Fruit fly (Drosophila melanogaster) whole organism, prepupa: ENCODE measurements around the gene IRSp53.

Experiments
- Blimp-1 ChIP-seq: fragments of 200-800 bp; sonication (Bioruptor generic); optimal IDR thresholded peaks from 3 replicates; lab custom pipeline; 2017; ENCODE audit warnings: missing biosample characterization, missing genetic modification characterization, mild to moderate bottlenecking, moderate library complexity, missing genetic modification reagents
- CG10631 ChIP-seq: fragments of 200-800 bp; sonication (Bioruptor generic); optimal IDR thresholded peaks from 2 replicates; lab custom pipeline; 2016; ENCODE audit warnings: missing biosample characterization, missing genetic modification characterization
- CG10669 ChIP-seq: fragments of 200-800 bp; sonication (Bioruptor generic); optimal IDR thresholded peaks from 3 replicates; lab custom pipeline; 2018; ENCODE audit warnings: missing biosample characterization, mild to moderate bottlenecking, missing genetic modification characterization, moderate library complexity
- CG15336 ChIP-seq: fragments of 200-800 bp; sonication (Bioruptor generic); IDR thresholded peaks from 2 replicates; pipeline ENCODE4 v1.3.6; 2022; ENCODE audit warnings: missing biosample characterization, missing genetic modification characterization
- CG1621 ChIP-seq: fragments of 200-800 bp; sonication (Bioruptor generic); optimal IDR thresholded peaks from 3 replicates; lab custom pipeline; 2018; ENCODE audit warnings: missing biosample characterization, mild to moderate bottlenecking, missing genetic modification characterization
- CG16779 ChIP-seq: fragments of 200-800 bp; sonication (Bioruptor generic); optimal IDR thresholded peaks from 3 replicates; lab custom pipeline; 2017; ENCODE audit warnings: missing biosample characterization, mild to moderate bottlenecking, missing genetic modification characterization
- CG4318 ChIP-seq: fragments of 200-800 bp; sonication (Bioruptor generic); optimal IDR thresholded peaks from 3 replicates; lab custom pipeline; 2017; ENCODE audit warnings: missing biosample characterization, mild to moderate bottlenecking, missing genetic modification characterization
- CG6792 ChIP-seq: fragments of 200-800 bp; sonication (Bioruptor generic); optimal IDR thresholded peaks from 3 replicates; lab custom pipeline; 2016; ENCODE audit warnings: missing biosample characterization, missing genetic modification characterization
- CG6808 ChIP-seq: fragments of 200-800 bp; sonication (Bioruptor generic); optimal IDR thresholded peaks from 3 replicates; lab custom pipeline; 2017; ENCODE audit warnings: missing biosample characterization, missing genetic modification characterization, mild to moderate bottlenecking, moderate library complexity, missing genetic modification reagents
- CG7368 ChIP-seq: fragments of 200-800 bp; sonication (Bioruptor generic); optimal IDR thresholded peaks from 3 replicates; lab custom pipeline; 2016; ENCODE audit warnings: missing biosample characterization, missing genetic modification characterization
- CG8119 ChIP-seq: fragments of 200-800 bp; sonication (Bioruptor generic); IDR thresholded peaks from 3 replicates; pipeline ENCODE4 v1.3.6; 2022; ENCODE audit warnings: missing biosample characterization, missing genetic modification characterization
- CG9139 ChIP-seq: fragments of 200-800 bp; sonication (Bioruptor generic); optimal IDR thresholded peaks from 3 replicates; lab custom pipeline; 2017; ENCODE audit warnings: missing biosample characterization, mild to moderate bottlenecking, missing genetic modification characterization
- Eip75B ChIP-seq: fragments of 200-800 bp; sonication (Bioruptor generic); optimal IDR thresholded peaks from 3 replicates; lab custom pipeline; 2016; ENCODE audit warnings: missing biosample characterization, missing genetic modification characterization
- Eip78C ChIP-seq: fragments of 200-800 bp; sonication (Bioruptor generic); peaks from one replicate; lab custom pipeline; 2016; ENCODE audit warnings: missing biosample characterization, missing genetic modification characterization
- Eip93F ChIP-seq: fragments of 200-800 bp; sonication (Bioruptor generic); optimal IDR thresholded peaks from 2 replicates; lab custom pipeline; 2016; ENCODE audit warnings: missing biosample characterization, mild to moderate bottlenecking, missing genetic modification characterization
- Ets21C ChIP-seq: fragments of 200-800 bp; sonication (Bioruptor generic); optimal IDR thresholded peaks from 3 replicates; lab custom pipeline; 2016; ENCODE audit warnings: missing biosample characterization, missing genetic modification characterization
- Ets96B ChIP-seq: fragments of 200-800 bp; optimal IDR thresholded peaks from 2 replicates; lab custom pipeline; 2019; ENCODE audit warnings: missing biosample characterization, mild to moderate bottlenecking, missing genetic modification characterization, moderate library complexity
- Gug ChIP-seq: fragments of 200-800 bp; sonication (Bioruptor generic); IDR thresholded peaks from 2 replicates; pipeline ENCODE4 v1.3.6; 2022; ENCODE audit warnings: missing biosample characterization, missing genetic modification characterization
- Hr38 ChIP-seq: sonication (Bioruptor generic); optimal IDR thresholded peaks from 2 replicates; lab custom pipeline; 2016; ENCODE audit warnings: missing biosample characterization, missing genetic modification characterization
- Hr39 ChIP-seq: fragments of 200-800 bp; sonication (Bioruptor generic); optimal IDR thresholded peaks from 2 replicates; lab custom pipeline; 2016; ENCODE audit warnings: missing biosample characterization, missing genetic modification characterization
- OdsH ChIP-seq: fragments of 200-800 bp; sonication (Bioruptor generic); optimal IDR thresholded peaks from 3 replicates; lab custom pipeline; 2016; ENCODE audit warnings: missing biosample characterization, missing genetic modification characterization
- Smox ChIP-seq: fragments of 200-800 bp; sonication (Bioruptor generic); optimal IDR thresholded peaks from 3 replicates; lab custom pipeline; 2016; ENCODE audit warnings: missing biosample characterization, missing genetic modification characterization
- Sox102F ChIP-seq: fragments of 200-800 bp; sonication (Bioruptor generic); optimal IDR thresholded peaks from 2 replicates; lab custom pipeline; 2016; ENCODE audit warnings: missing biosample characterization, mild to moderate bottlenecking, missing genetic modification characterization
- Sox14 ChIP-seq: fragments of 200-800 bp; sonication (Bioruptor generic); optimal IDR thresholded peaks from 3 replicates; lab custom pipeline; 2016; ENCODE audit warnings: missing biosample characterization, missing genetic modification characterization
- Sox15 ChIP-seq: fragments of 200-800 bp; sonication (Bioruptor generic); optimal IDR thresholded peaks from 3 replicates; lab custom pipeline; 2016; ENCODE audit warnings: missing biosample characterization, missing genetic modification characterization
- acj6 ChIP-seq: fragments of 200-800 bp; sonication (Bioruptor generic); optimal IDR thresholded peaks from 3 replicates; lab custom pipeline; 2016; ENCODE audit warnings: missing biosample characterization, missing genetic modification characterization
- cyc ChIP-seq: fragments of 200-800 bp; sonication (Bioruptor generic); optimal IDR thresholded peaks from 3 replicates; lab custom pipeline; 2016; ENCODE audit warnings: missing biosample characterization, missing genetic modification characterization
- dsx ChIP-seq: fragments of 200-800 bp; optimal IDR thresholded peaks from 3 replicates; lab custom pipeline; 2019; ENCODE audit warnings: missing biosample characterization, mild to moderate bottlenecking, missing genetic modification characterization, moderate library complexity; ENCODE audit not compliant: poor library complexity, severe bottlenecking
- fd59A ChIP-seq: fragments of 200-800 bp; sonication (Bioruptor generic); optimal IDR thresholded peaks from 2 replicates; lab custom pipeline; 2017; ENCODE audit warnings: missing biosample characterization, mild to moderate bottlenecking, missing genetic modification characterization, missing genetic modification reagents
- fkh ChIP-seq: fragments of 200-800 bp; sonication (Bioruptor generic); optimal IDR thresholded peaks from 3 replicates; lab custom pipeline; 2017; ENCODE audit warnings: missing biosample characterization, mild to moderate bottlenecking, missing genetic modification characterization, moderate library complexity
- pdm3 ChIP-seq: fragments of 200-800 bp; sonication (Bioruptor generic); optimal IDR thresholded peaks from 3 replicates; lab custom pipeline; 2016; ENCODE audit warnings: missing biosample characterization, missing genetic modification characterization
- salr ChIP-seq, 2 experiments: fragments of 200-800 bp; sonication (Bioruptor generic); optimal IDR thresholded peaks; 3 replicates each; lab custom pipeline; 2016 to 2018; ENCODE audit warnings: missing biosample characterization in 2 of 2, missing genetic modification characterization in 2 of 2, mild to moderate bottlenecking in 1 of 2
- spab ChIP-seq: fragments of 200-800 bp; sonication (Bioruptor generic); optimal IDR thresholded peaks from 2 replicates; lab custom pipeline; 2017; ENCODE audit warnings: missing biosample characterization, mild to moderate bottlenecking, missing genetic modification characterization, missing genetic modification reagents
- ss ChIP-seq, 2 experiments: fragments of 200-800 bp; sonication (Bioruptor generic); optimal IDR thresholded peaks; 2 replicates in 1 of 2; 3 replicates in 1 of 2; lab custom pipeline; 2017 to 2018; ENCODE audit warnings: mild to moderate bottlenecking in 2 of 2, missing biosample characterization in 2 of 2, missing genetic modification characterization in 2 of 2, moderate library complexity in 1 of 2
- svp ChIP-seq: fragments of 200-800 bp; sonication (Bioruptor generic); peaks from one replicate; lab custom pipeline; 2016; ENCODE audit warnings: missing biosample characterization, missing genetic modification characterization
- topi ChIP-seq: fragments of 200-800 bp; sonication (Bioruptor generic); optimal IDR thresholded peaks from 3 replicates; lab custom pipeline; 2016; ENCODE audit warnings: missing biosample characterization, missing genetic modification characterization

IRSp53 gene

dm6 chr3L:11097982-11098663 is 37.7 kb upstream of the IRSp53 start, which contains the start of the genes Irbp18 and APP-BP1 (continued):
- TF ChIP-seq fkh (GFP tag; lab: Kevin White, UChicago) (peak; percentile 84), CG4318 (GFP tag; lab: Kevin White, UChicago) (peak; percentile 93), pdm3 (GFP tag; lab: Kevin White, UChicago) (peak; percentile 97), acj6 (GFP tag; lab: Kevin White, UChicago) (peak; percentile 96), CG8119 (GFP tag; lab: Robert Waterston, UW) (peak; percentile 90), CG6792 (GFP tag; lab: Kevin White, UChicago) (peak; percentile 93), Gug (GFP tag; lab: Robert Waterston, UW) (peak; percentile 85), Hr39 (GFP tag; lab: Kevin White, UChicago) (peak; percentile 96), Eip78C (GFP tag; lab: Kevin White, UChicago) (peak; percentile 99), Eip75B (GFP tag; lab: Kevin White, UChicago) (peak; percentile 96), Smox (GFP tag; lab: Kevin White, UChicago) (peak; percentile 96), CG6808 (GFP tag; lab: Kevin White, UChicago) (peak; percentile 87), Sox102F (GFP tag; lab: Kevin White, UChicago) (peak; percentile 97), OdsH (GFP tag; lab: Kevin White, UChicago) (peak; percentile 98), Hr38 (peak; percentile 71), spab (peak; percentile 82)

- no peak for TF ChIP-seq fkh (GFP tag; lab: Kevin White, UChicago)
- TF ChIP-seq fd59A: no peak
- no peak for TF ChIP-seq Sox102F (GFP tag; lab: Kevin White, UChicago)
- TF ChIP-seq topi (GFP tag; lab: Kevin White, UChicago): no peak
- TF ChIP-seq CG10669 (GFP tag; lab: Kevin White, UChicago): no peak
- no peak for TF ChIP-seq acj6 (GFP tag; lab: Kevin White, UChicago)
- no peak for TF ChIP-seq Sox14 (GFP tag; lab: Kevin White, UChicago)
- no peak for TF ChIP-seq ss (GFP tag; optimal IDR thresholded peaks at IDR 0.05; lab: Kevin White, UChicago)
- TF ChIP-seq Blimp-1 (GFP tag; lab: Kevin White, UChicago): no peak
- TF ChIP-seq CG9139: no peak
- TF ChIP-seq Smox (GFP tag; lab: Kevin White, UChicago): no peak
- TF ChIP-seq Ets21C (GFP tag; lab: Kevin White, UChicago): no peak
These were observed 34.3 kb upstream of the IRSp53 start, which contains the start of gene Elo68beta for dm6 chr3L:11101598-11101997. Gene Elo68beta (minus strand): TSS chr3L:11101698.

dm6 chr3L:11102930-11103329 is 32.9 kb upstream of the IRSp53 start, which contains the start of gene Elo68alpha:
Gene Elo68alpha (minus strand): TSS chr3L:11103030.
- TF ChIP-seq CG1621 (tag; lab: Kevin White, UChicago) (no peak), salr (GFP tag; optimal IDR thresholded peaks at IDR 0.05; lab: Kevin White, UChicago) (no peak), Sox15 (GFP tag; lab: Kevin White, UChicago) (no peak), Eip93F (GFP tag; lab: Kevin White, UChicago) (no peak), pdm3 (GFP tag; lab: Kevin White, UChicago) (no peak), CG15336 (GFP tag; lab: Robert Waterston, UW) (no peak), topi (GFP tag; lab: Kevin White, UChicago) (no peak), svp (GFP tag; lab: Kevin White, UChicago) (no peak), dsx (GFP tag; lab: Kevin White, UChicago) (no peak), ss (GFP tag; optimal IDR thresholded peaks at IDR 0.05; lab: Kevin White, UChicago) (no peak), CG10631 (GFP tag; lab: Kevin White, UChicago) (no peak), cyc (GFP tag; lab: Kevin White, UChicago) (no peak), fd59A (no peak), Ets96B (tag; lab: Kevin White, UChicago) (no peak), CG7368 (GFP tag; lab: Kevin White, UChicago) (no peak), CG16779 (tag; lab: Kevin White, UChicago) (no peak)
